Worm (Caenorhabditis elegans): Measurements from ENCODE around the gene C35A5.11.

DNA sequence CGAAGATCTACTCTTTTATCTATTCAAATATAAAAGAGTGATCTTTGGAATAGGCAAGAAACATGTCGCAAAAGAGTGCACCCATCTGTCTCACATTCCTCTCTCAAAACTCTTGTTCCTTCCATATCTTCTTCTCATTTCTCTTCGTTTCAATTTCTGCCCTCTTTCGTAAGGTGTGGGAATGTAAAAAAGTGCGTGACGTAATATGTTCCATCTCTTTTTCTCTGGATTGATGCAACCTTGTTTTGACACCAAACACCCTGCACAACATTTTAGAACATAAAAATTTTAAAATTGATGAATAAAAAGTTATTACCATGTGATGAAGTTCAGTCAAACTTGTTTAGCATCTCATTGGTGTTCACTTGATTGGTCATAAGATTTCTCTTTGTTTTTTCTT is 35.8 kb downstream of the C35A5.11 start:
- TF ChIP-seq efl-1 (GFP tag; optimal IDR thresholded peaks at IDR 0.05) (no peak), ama-1 (optimal IDR thresholded peaks at IDR 0.05) (no peak), ama-1 (GFP tag; optimal IDR thresholded peaks at IDR 0.05) (no peak), madf-3 (GFP tag; IDR thresholded peaks at IDR 0.05) (no peak)

Data from whole organism, young adult.